Fruit fly (Drosophila melanogaster) whole organism: ENCODE results near the gene CG1172.

Experiments
- CG8478 ChIP-seq: fragments of >200 bp; optimal IDR thresholded peaks from 2 replicates; lab custom pipeline; 2018; ENCODE audit warnings: inconsistent platforms
- Dll ChIP-seq: fragments of >200 bp; optimal IDR thresholded peaks from 2 replicates; lab custom pipeline; 2017
- EcR ChIP-seq, 2 experiments: fragments of >200 bp; optimal IDR thresholded peaks; 2 replicates each; lab custom pipeline; 2017; ENCODE audit warnings: missing biosample characterization in 2 of 2, missing genetic modification characterization in 2 of 2, missing genetic modification reagents in 2 of 2
- pan ChIP-seq: fragments of >200 bp; optimal IDR thresholded peaks from 2 replicates; lab custom pipeline; 2017
- psq ChIP-seq: fragments of >200 bp; optimal IDR thresholded peaks from 2 replicates; lab custom pipeline; 2017
- usp ChIP-seq: fragments of >200 bp; optimal IDR thresholded peaks from 2 replicates; lab custom pipeline; 2017; ENCODE audit warnings: missing biosample characterization, missing genetic modification characterization, mixed read lengths

dm6 chr3R:5389435-5389834 is 4.3 kb upstream of the CG1172 start:
- TF ChIP-seq CG8478, result no peak
- TF ChIP-seq pan (lab: Kevin White, UChicago), result no peak
- TF ChIP-seq EcR (GFP tag; optimal IDR thresholded peaks at IDR 0.05; lab: Kevin White, UChicago), result no peak
- TF ChIP-seq psq (lab: Kevin White, UChicago), result no peak
- no peak for TF ChIP-seq usp
- TF ChIP-seq Dll (lab: Kevin White, UChicago), result no peak
